Worm (Caenorhabditis elegans) whole organism, early embryonic: ENCODE results near the gene let-60.

ENCODE experiments used
- B0310.2 ChIP-seq: sonication (generic microtip); optimal IDR thresholded peaks from 2 replicates; lab custom pipeline; 2016; ENCODE audit warnings: mild to moderate bottlenecking, missing genetic modification characterization, missing compliant biosample characterization
- F13C5.2 ChIP-seq: sonication (generic microtip); optimal IDR thresholded peaks from 2 replicates; lab custom pipeline; 2017; ENCODE audit warnings: mild to moderate bottlenecking, missing genetic modification characterization, inconsistent platforms, missing compliant biosample characterization
- ama-1 ChIP-seq: fragments of 150-350 bp; optimal IDR thresholded peaks from 2 replicates; lab custom pipeline; 2014
- flt-1 ChIP-seq: fragments of 200-800 bp; sonication (Bioruptor generic); IDR thresholded peaks from 2 replicates; pipeline ENCODE4 v1.3.6; 2022; ENCODE audit warnings: missing genetic modification characterization, missing compliant biosample characterization
- hmbx-1 ChIP-seq: sonication (generic microtip); optimal IDR thresholded peaks from 2 replicates; lab custom pipeline; 2016; ENCODE audit warnings: mild to moderate bottlenecking, missing genetic modification characterization, missing compliant biosample characterization
- sea-1 ChIP-seq: fragments of 200-800 bp; sonication (Bioruptor generic); conservative IDR thresholded peaks from 2 replicates; pipeline ENCODE4 v1.3.6; 2022; ENCODE audit warnings: missing genetic modification characterization, missing compliant biosample characterization
- tbx-11 ChIP-seq: fragments of 200-800 bp; sonication (Bioruptor generic); IDR thresholded peaks from 2 replicates; pipeline ENCODE4 v1.3.6; 2022; ENCODE audit warnings: missing genetic modification characterization, missing compliant biosample characterization
- tbx-37 ChIP-seq: fragments of 200-800 bp; sonication (Bioruptor generic); conservative IDR thresholded peaks from 2 replicates; pipeline ENCODE4 v1.3.6; 2022; ENCODE audit warnings: missing genetic modification reagents, missing genetic modification characterization, missing compliant biosample characterization

DNA sequence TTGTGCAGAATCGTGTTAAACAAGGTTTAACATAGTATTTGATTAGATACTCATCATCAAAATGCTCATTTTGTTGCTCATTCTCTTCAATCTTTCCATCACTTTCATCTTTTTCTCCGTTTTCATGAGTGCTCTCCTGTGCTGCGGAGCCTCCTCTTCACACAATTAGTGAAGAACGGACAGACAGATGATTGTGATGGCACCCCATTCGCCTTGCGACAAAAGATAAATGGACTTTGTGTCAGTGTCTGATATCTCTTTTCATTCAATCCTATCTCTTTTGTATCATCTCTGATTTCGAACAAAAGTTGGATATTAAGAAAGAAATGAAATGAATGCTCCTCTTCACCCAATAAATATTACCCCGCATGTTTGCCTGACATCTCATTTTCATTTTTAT, 19.4 kb upstream of the let-60 start:
- TF ChIP-seq ama-1 (lab: Kevin White, UChicago) (no peak), tbx-37 (no peak), B0310.2 (tag; lab: Kevin White, UChicago) (no peak), flt-1 (GFP tag; lab: Robert Waterston, UW) (no peak), hmbx-1 (no peak), F13C5.2 (no peak), tbx-11 (GFP tag; lab: Robert Waterston, UW) (no peak), sea-1 (no peak)
